Worm (Caenorhabditis elegans) whole organism, young adult: Measurements from ENCODE around the gene ZK180.7.

Experiments used
- ZK185.1 ChIP-seq: sonication (generic microtip); optimal IDR thresholded peaks from 2 replicates; lab custom pipeline; 2016; ENCODE audit warnings: mild to moderate bottlenecking, missing genetic modification characterization, missing compliant biosample characterization; ENCODE audit not compliant: poor library complexity, severe bottlenecking
- attf-3 ChIP-seq: fragments of 200-800 bp; sonication (Bioruptor generic); conservative IDR thresholded peaks from 2 replicates; pipeline ENCODE4 v1.3.6; 2022; ENCODE audit warnings: missing genetic modification reagents, missing genetic modification characterization, missing compliant biosample characterization
- attf-6 ChIP-seq: fragments of 200-800 bp; sonication (Bioruptor generic); IDR thresholded peaks from 2 replicates; pipeline ENCODE4 v1.3.6; 2022; ENCODE audit warnings: missing genetic modification reagents, missing genetic modification characterization, missing compliant biosample characterization
- ccch-3 ChIP-seq: fragments of 200-800 bp; sonication (Bioruptor generic); optimal IDR thresholded peaks from 2 replicates; lab custom pipeline; 2018; ENCODE audit warnings: mild to moderate bottlenecking, missing genetic modification characterization, missing compliant biosample characterization
- hmg-1.2 ChIP-seq: fragments of 200-800 bp; sonication (Bioruptor generic); IDR thresholded peaks from 2 replicates; pipeline ENCODE4 v1.3.6; 2022; ENCODE audit warnings: missing genetic modification reagents, missing genetic modification characterization, missing compliant biosample characterization
- nfya-1 ChIP-seq: sonication (generic microtip); optimal IDR thresholded peaks from 2 replicates; lab custom pipeline; 2017; ENCODE audit warnings: antibody characterized with exemption, missing compliant biosample characterization, missing genetic modification characterization, borderline replicate concordance; ENCODE audit not compliant: insufficient read depth
- nhr-90 ChIP-seq: sonication (generic microtip); optimal IDR thresholded peaks from 2 replicates; lab custom pipeline; 2016; ENCODE audit warnings: missing genotype, mild to moderate bottlenecking, missing genetic modification characterization, missing compliant biosample characterization
- pha-4 ChIP-seq: fragments of 150-350 bp; sonication (generic microtip); optimal IDR thresholded peaks from 2 replicates; lab custom pipeline; 2014; ENCODE audit warnings: missing biosample characterization, missing genetic modification reagents, missing genetic modification characterization
- rcor-1 ChIP-seq: fragments of 200-800 bp; sonication (Bioruptor generic); IDR thresholded peaks from 2 replicates; pipeline ENCODE4 v1.3.6; 2022; ENCODE audit warnings: missing genetic modification reagents, missing genetic modification characterization, missing compliant biosample characterization
- snpc-4 ChIP-seq, 5 experiments: fragments of 150-350 bp in 1 of 5; sonication (generic microtip) in 4 of 5; optimal IDR thresholded peaks; 2 replicates each; lab custom pipeline; 2014 to 2018; ENCODE audit warnings: missing genetic modification characterization in 5 of 5, missing biosample characterization in 3 of 5, antibody characterized with exemption in 2 of 5, mild to moderate bottlenecking in 2 of 5, missing compliant biosample characterization in 2 of 5, missing genotype in 2 of 5, moderate library complexity in 2 of 5, missing genetic modification reagents in 1 of 5
- sptf-2 ChIP-seq: fragments of 200-800 bp; sonication (Bioruptor generic); optimal IDR thresholded peaks from 2 replicates; lab custom pipeline; 2018; ENCODE audit warnings: mild to moderate bottlenecking, missing genetic modification characterization, missing compliant biosample characterization

DNA sequence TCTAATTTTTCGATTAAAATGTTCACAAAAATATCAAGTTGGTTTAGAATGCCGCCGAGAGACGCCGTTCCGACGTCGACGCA, 43.2 kb upstream of the ZK180.7 start, which contains the start of gene chat-1:
- no peak for TF ChIP-seq attf-6 (GFP tag; lab: Robert Waterston, UW)
- TF ChIP-seq ccch-3 (GFP tag; lab: Kevin White, UChicago): no peak
- no peak for TF ChIP-seq snpc-4 (GFP tag; optimal IDR thresholded peaks at IDR 0.05; lab: Kevin White, UChicago)
- no peak for TF ChIP-seq snpc-4 (tag; optimal IDR thresholded peaks at IDR 0.05; lab: Kevin White, UChicago)
- no peak for TF ChIP-seq ZK185.1
- TF ChIP-seq hmg-1.2 (GFP tag; lab: Robert Waterston, UW): no peak
- TF ChIP-seq nfya-1: no peak
- TF ChIP-seq attf-3 (GFP tag; lab: Robert Waterston, UW): no peak
- TF ChIP-seq pha-4: no peak
- no peak for TF ChIP-seq rcor-1 (GFP tag; lab: Robert Waterston, UW)
- TF ChIP-seq nhr-90: no peak
- no peak for TF ChIP-seq sptf-2 (GFP tag; lab: Kevin White, UChicago)
